Fruit fly (Drosophila melanogaster) Kc167 (cell line): ENCODE data around the gene Jon65Ai.

Source experiments
- h ChIP-seq: fragments of >200 bp; optimal IDR thresholded peaks from 3 replicates; lab custom pipeline; 2018; ENCODE audit warnings: missing external identifiers
- insv ChIP-seq: fragments of >200 bp; optimal IDR thresholded peaks from 3 replicates; lab custom pipeline; 2018; ENCODE audit warnings: missing external identifiers

dm6 chr3L:6036811-6037210, 17.4 kb downstream of the Jon65Ai start, which contains the start of gene CG6462:
- TF ChIP-seq insv (lab: Kevin White, UChicago): no peak
- no peak for TF ChIP-seq h (lab: Kevin White, UChicago)
